Worm (Caenorhabditis elegans) whole organism, late embryonic: ENCODE data around the gene Y113G7A.22.

ENCODE experiments used
- C08G9.2 ChIP-seq: sonication (generic microtip); optimal IDR thresholded peaks from 2 replicates; lab custom pipeline; 2016; ENCODE audit warnings: mild to moderate bottlenecking, missing genetic modification characterization, moderate library complexity, missing compliant biosample characterization
- C38D4.7 ChIP-seq: fragments of 200-800 bp; sonication (Bioruptor generic); optimal IDR thresholded peaks from 2 replicates; lab custom pipeline; 2018; ENCODE audit warnings: mild to moderate bottlenecking, missing genetic modification characterization, moderate library complexity, missing compliant biosample characterization
- F13H6.1 ChIP-seq: sonication (generic microtip); optimal IDR thresholded peaks from 2 replicates; lab custom pipeline; 2016; ENCODE audit warnings: missing genetic modification characterization, missing compliant biosample characterization
- K09A11.1 ChIP-seq: sonication (generic microtip); optimal IDR thresholded peaks from 2 replicates; lab custom pipeline; 2017; ENCODE audit warnings: antibody characterized with exemption, mild to moderate bottlenecking, missing genetic modification characterization, missing compliant biosample characterization; ENCODE audit not compliant: insufficient read depth
- Y22D7AL.16 ChIP-seq: sonication (generic microtip); optimal IDR thresholded peaks from 2 replicates; lab custom pipeline; 2016; ENCODE audit warnings: missing genetic modification characterization, missing compliant biosample characterization
- ahr-1 ChIP-seq: sonication (generic microtip); optimal IDR thresholded peaks from 2 replicates; lab custom pipeline; 2016; ENCODE audit warnings: missing genetic modification characterization, missing compliant biosample characterization
- ceh-14 ChIP-seq: sonication (generic microtip); optimal IDR thresholded peaks from 2 replicates; lab custom pipeline; 2016; ENCODE audit warnings: missing genotype, missing genetic modification characterization, missing compliant biosample characterization
- ceh-18 ChIP-seq: sonication (generic microtip); optimal IDR thresholded peaks from 2 replicates; lab custom pipeline; 2016; ENCODE audit warnings: missing genetic modification characterization, missing compliant biosample characterization
- ceh-19 ChIP-seq: fragments of 200-800 bp; sonication (Bioruptor generic); optimal IDR thresholded peaks from 2 replicates; lab custom pipeline; 2018; ENCODE audit warnings: mild to moderate bottlenecking, missing genetic modification characterization, missing compliant biosample characterization
- ceh-22 ChIP-seq: sonication (generic microtip); optimal IDR thresholded peaks from 2 replicates; lab custom pipeline; 2017; ENCODE audit warnings: missing biosample characterization, missing genetic modification characterization
- ceh-24 ChIP-seq: sonication (generic microtip); optimal IDR thresholded peaks from 2 replicates; lab custom pipeline; 2016; ENCODE audit warnings: mild to moderate bottlenecking, missing genetic modification characterization, missing compliant biosample characterization
- ceh-30 ChIP-seq: fragments of 150-350 bp; optimal IDR thresholded peaks from 2 replicates; lab custom pipeline; 2014; ENCODE audit warnings: missing biosample characterization, missing genetic modification characterization
- ceh-31 ChIP-seq: sonication (generic microtip); optimal IDR thresholded peaks from 2 replicates; lab custom pipeline; 2016; ENCODE audit warnings: missing genetic modification characterization, missing compliant biosample characterization
- ceh-34 ChIP-seq: sonication (generic microtip); optimal IDR thresholded peaks from 2 replicates; lab custom pipeline; 2016; ENCODE audit warnings: mild to moderate bottlenecking, missing genetic modification characterization, missing compliant biosample characterization
- ceh-45 ChIP-seq: fragments of 200-800 bp; sonication (Bioruptor generic); IDR thresholded peaks from 2 replicates; pipeline ENCODE4 v1.3.6; 2022; ENCODE audit warnings: missing genetic modification reagents, missing genetic modification characterization, missing compliant biosample characterization
- che-1 ChIP-seq: sonication (generic microtip); optimal IDR thresholded peaks from 2 replicates; lab custom pipeline; 2016; ENCODE audit warnings: mild to moderate bottlenecking, missing genetic modification characterization, missing compliant biosample characterization
- dmd-4 ChIP-seq: sonication (generic microtip); optimal IDR thresholded peaks from 2 replicates; lab custom pipeline; 2016; ENCODE audit warnings: borderline replicate concordance, missing genetic modification characterization, missing compliant biosample characterization
- elt-2 ChIP-seq: sonication (generic microtip); optimal IDR thresholded peaks from 2 replicates; lab custom pipeline; 2016; ENCODE audit warnings: missing genetic modification reagents, missing genetic modification characterization, missing compliant biosample characterization
- fkh-6 ChIP-seq: sonication (generic microtip); optimal IDR thresholded peaks from 2 replicates; lab custom pipeline; 2016; ENCODE audit warnings: missing genetic modification characterization, missing compliant biosample characterization
- hlh-6 ChIP-seq: sonication (generic microtip); optimal IDR thresholded peaks from 2 replicates; lab custom pipeline; 2016; ENCODE audit warnings: missing genotype, missing genetic modification characterization, missing compliant biosample characterization
- hlh-8 ChIP-seq: sonication (generic microtip); optimal IDR thresholded peaks from 2 replicates; lab custom pipeline; 2016; ENCODE audit warnings: missing genotype, missing genetic modification characterization, missing compliant biosample characterization
- mec-3 ChIP-seq: sonication (generic microtip); optimal IDR thresholded peaks from 2 replicates; lab custom pipeline; 2016; ENCODE audit warnings: borderline replicate concordance, missing genetic modification characterization, missing compliant biosample characterization
- nfya-1 ChIP-seq: sonication (generic microtip); optimal IDR thresholded peaks from 2 replicates; lab custom pipeline; 2017; ENCODE audit warnings: missing genetic modification characterization, mild to moderate bottlenecking, missing compliant biosample characterization, antibody characterized with exemption, moderate library complexity
- npax-4 ChIP-seq: sonication (generic microtip); optimal IDR thresholded peaks from 2 replicates; lab custom pipeline; 2016; ENCODE audit warnings: missing genetic modification characterization, missing compliant biosample characterization
- odd-2 ChIP-seq: sonication (generic microtip); optimal IDR thresholded peaks from 2 replicates; lab custom pipeline; 2017; ENCODE audit warnings: antibody characterized with exemption, mild to moderate bottlenecking, missing genetic modification characterization, missing compliant biosample characterization
- pag-3 ChIP-seq: sonication (generic microtip); optimal IDR thresholded peaks from 2 replicates; lab custom pipeline; 2016; ENCODE audit warnings: missing compliant biosample characterization, missing genetic modification characterization, borderline replicate concordance
- pat-9 ChIP-seq: fragments of 200-800 bp; sonication (Bioruptor generic); optimal IDR thresholded peaks from 2 replicates; lab custom pipeline; 2018; ENCODE audit warnings: mild to moderate bottlenecking, missing genetic modification characterization, moderate library complexity, missing compliant biosample characterization
- pha-2 ChIP-seq: sonication (generic microtip); optimal IDR thresholded peaks from 2 replicates; lab custom pipeline; 2017; ENCODE audit warnings: mild to moderate bottlenecking, missing genetic modification characterization, missing compliant biosample characterization
- pqm-1 ChIP-seq: sonication (generic microtip); optimal IDR thresholded peaks from 2 replicates; lab custom pipeline; 2016; ENCODE audit warnings: missing genetic modification characterization, missing compliant biosample characterization
- ref-2 ChIP-seq: sonication (generic microtip); optimal IDR thresholded peaks from 2 replicates; lab custom pipeline; 2016; ENCODE audit warnings: missing genetic modification characterization, missing compliant biosample characterization
- sox-2 ChIP-seq: fragments of 200-800 bp; sonication (Bioruptor generic); IDR thresholded peaks from 2 replicates; pipeline ENCODE4 v1.3.6; 2022; ENCODE audit warnings: missing genetic modification reagents, missing genetic modification characterization, missing compliant biosample characterization
- syd-9 ChIP-seq: sonication (generic microtip); optimal IDR thresholded peaks from 2 replicates; lab custom pipeline; 2016; ENCODE audit warnings: mild to moderate bottlenecking, missing genetic modification characterization, moderate library complexity, missing compliant biosample characterization
- tbx-2 ChIP-seq: sonication (generic microtip); optimal IDR thresholded peaks from 2 replicates; lab custom pipeline; 2016; ENCODE audit warnings: missing genetic modification characterization, missing compliant biosample characterization
- ttx-3 ChIP-seq: sonication (generic microtip); optimal IDR thresholded peaks from 2 replicates; lab custom pipeline; 2016; ENCODE audit warnings: missing genetic modification reagents, missing genetic modification characterization, missing compliant biosample characterization
- unc-3 ChIP-seq, 2 experiments: fragments of 200-800 bp in 1 of 2; sonication (Bioruptor generic) in 1 of 2; sonication (generic microtip) in 1 of 2; conservative IDR thresholded peaks in 1 of 2; optimal IDR thresholded peaks in 1 of 2; 2 replicates each; pipeline versions ENCODE4 v1.3.6 to Lab custom; 2016 to 2022; ENCODE audit warnings: missing compliant biosample characterization in 2 of 2, missing genetic modification characterization in 2 of 2, missing genetic modification reagents in 1 of 2
- unc-42 ChIP-seq: sonication (generic microtip); optimal IDR thresholded peaks from 2 replicates; lab custom pipeline; 2016; ENCODE audit warnings: missing genotype, missing genetic modification characterization, missing compliant biosample characterization
- unc-55 ChIP-seq: sonication (generic microtip); optimal IDR thresholded peaks from 2 replicates; lab custom pipeline; 2017; ENCODE audit warnings: missing biosample characterization, missing genetic modification reagents, missing genetic modification characterization
- unc-86 ChIP-seq: sonication (generic microtip); optimal IDR thresholded peaks from 2 replicates; lab custom pipeline; 2016; ENCODE audit warnings: missing genetic modification characterization, missing compliant biosample characterization
- zip-5 ChIP-seq: sonication (generic microtip); optimal IDR thresholded peaks from 2 replicates; lab custom pipeline; 2016; ENCODE audit warnings: missing genetic modification characterization, missing compliant biosample characterization
- ztf-16 ChIP-seq: sonication (generic microtip); optimal IDR thresholded peaks from 2 replicates; lab custom pipeline; 2017; ENCODE audit warnings: missing genetic modification characterization, missing compliant biosample characterization

Gene Y113G7A.22

DNA sequence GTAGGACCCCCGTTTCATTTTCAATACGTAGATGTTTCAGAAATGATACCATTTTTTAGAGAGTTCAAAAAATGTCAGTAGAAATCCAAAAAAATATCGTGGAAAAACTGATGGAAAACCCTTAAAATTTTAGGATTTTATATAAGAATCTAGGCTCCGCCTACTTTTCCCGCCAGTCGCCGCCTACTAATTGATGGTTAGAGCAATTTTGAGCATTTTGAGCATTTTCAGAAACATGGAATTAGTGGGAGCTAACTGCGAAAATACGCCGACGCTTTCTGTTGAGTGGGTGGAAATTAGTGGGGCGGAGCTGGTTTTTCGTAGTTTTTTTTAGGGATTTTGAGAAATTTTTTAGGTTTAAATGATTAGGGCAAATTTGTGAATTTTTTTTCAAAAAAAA, 2.0 kb downstream of the Y113G7A.22 start, which contains the start of gene ssu-1:
ssu-1 (minus strand) TSS at position 101 of the 400 bp plus-strand sequence.
- TF ChIP-seq npax-4 (tag; lab: Kevin White, UChicago): no peak
- TF ChIP-seq ceh-30: no peak
- TF ChIP-seq hlh-6: no peak
- no peak for TF ChIP-seq ceh-24 (tag; lab: Kevin White, UChicago)
- no peak for TF ChIP-seq Y22D7AL.16
- TF ChIP-seq ceh-45 (GFP tag; lab: Robert Waterston, UW): no peak
- no peak for TF ChIP-seq ceh-31 (tag; lab: Kevin White, UChicago)
- TF ChIP-seq ref-2 (tag; lab: Kevin White, UChicago): no peak
- TF ChIP-seq hlh-8 (tag; lab: Kevin White, UChicago): no peak
- TF ChIP-seq pqm-1 (tag; lab: Kevin White, UChicago): no peak
- TF ChIP-seq ceh-19: no peak
- no peak for TF ChIP-seq nfya-1 (tag; lab: Kevin White, UChicago)
- TF ChIP-seq C38D4.7 (GFP tag; lab: Kevin White, UChicago): no peak
- TF ChIP-seq elt-2 (tag; lab: Kevin White, UChicago): no peak
- no peak for TF ChIP-seq C08G9.2
- no peak for TF ChIP-seq ztf-16
- no peak for TF ChIP-seq unc-3 (GFP tag; conservative IDR thresholded peaks at IDR 0.05; lab: Robert Waterston, UW)
- TF ChIP-seq unc-3 (tag; optimal IDR thresholded peaks at IDR 0.05; lab: Kevin White, UChicago): no peak
- no peak for TF ChIP-seq syd-9 (tag; lab: Kevin White, UChicago)

DNA sequence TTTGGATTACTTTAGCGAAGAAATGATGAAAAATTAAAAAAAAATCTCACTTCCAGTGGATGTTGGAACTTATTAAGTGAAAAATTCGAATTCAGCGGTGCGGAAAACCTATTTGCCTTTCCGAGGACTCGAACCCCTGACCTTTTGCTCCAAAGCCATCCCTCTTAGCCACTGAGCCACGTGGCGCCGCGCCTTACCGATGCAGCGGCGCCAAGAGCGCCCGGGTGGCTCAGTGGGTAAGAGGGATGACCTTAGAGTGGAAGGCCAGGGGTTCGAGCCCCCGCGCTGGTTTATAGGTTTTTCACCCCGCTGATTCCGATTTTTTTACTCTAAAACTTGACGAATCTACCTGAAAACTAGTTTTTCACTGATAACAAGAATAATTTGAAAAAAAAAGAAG, 7.6 kb downstream of the Y113G7A.22 start:
- no peak for TF ChIP-seq unc-55

DNA sequence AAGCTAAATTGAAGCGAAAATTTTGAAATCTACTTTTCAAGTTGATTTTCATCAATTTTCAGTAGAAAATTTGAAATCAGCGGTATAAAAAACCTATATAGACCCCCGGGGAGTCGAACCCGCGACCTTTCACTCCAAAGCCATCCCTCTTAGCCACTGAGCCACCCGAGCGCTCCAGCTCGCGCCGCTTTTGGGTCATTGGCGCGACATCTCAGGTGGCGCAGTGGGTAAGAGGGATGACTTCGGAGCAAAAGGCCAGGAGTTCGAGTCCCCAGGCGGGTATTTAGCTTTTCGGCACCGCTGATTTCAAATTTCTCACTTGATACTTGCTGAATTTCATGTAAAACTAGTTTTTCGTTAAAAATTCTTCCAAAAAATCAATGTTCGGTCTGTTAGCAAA, 8.5 kb downstream of the Y113G7A.22 start:
- no peak for TF ChIP-seq ttx-3 (tag; lab: Kevin White, UChicago)
- no peak for TF ChIP-seq ztf-16
- TF ChIP-seq zip-5: no peak
- no peak for TF ChIP-seq che-1 (tag; lab: Kevin White, UChicago)
- no peak for TF ChIP-seq pag-3
- no peak for TF ChIP-seq pha-2 (tag; lab: Kevin White, UChicago)
- no peak for TF ChIP-seq dmd-4
- no peak for TF ChIP-seq ceh-31 (tag; lab: Kevin White, UChicago)
- no peak for TF ChIP-seq ceh-22 (tag; lab: Kevin White, UChicago)
- no peak for TF ChIP-seq tbx-2 (tag; lab: Kevin White, UChicago)

DNA sequence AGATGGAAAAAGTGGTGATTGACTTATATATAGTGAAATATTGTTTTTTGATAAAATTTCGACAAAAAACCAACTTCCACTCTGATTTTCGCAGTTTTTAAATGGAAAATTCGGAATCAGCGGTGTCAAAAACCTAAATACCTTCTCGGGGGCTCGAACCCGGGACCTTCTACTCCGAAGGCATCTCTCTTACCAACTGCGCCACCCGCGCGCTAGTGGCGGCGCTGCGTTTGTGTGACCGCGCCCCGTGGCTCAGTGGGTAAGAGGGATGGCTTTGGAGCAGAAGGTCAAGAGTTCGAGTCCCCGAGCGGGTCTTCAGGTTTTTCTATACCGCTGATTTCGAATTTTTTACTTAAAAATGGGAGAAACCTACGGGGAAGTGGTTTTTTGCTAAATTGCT, 10.0 kb downstream of the Y113G7A.22 start:
- TF ChIP-seq sox-2 (GFP tag; lab: Robert Waterston, UW) (no peak), odd-2 (tag; lab: Kevin White, UChicago) (no peak), ztf-16 (no peak), fkh-6 (tag; lab: Kevin White, UChicago) (no peak), unc-86 (no peak), ceh-19 (no peak), ceh-14 (tag; lab: Kevin White, UChicago) (no peak), pat-9 (tag; lab: Kevin White, UChicago) (no peak), mec-3 (tag; lab: Kevin White, UChicago) (no peak), F13H6.1 (tag; lab: Kevin White, UChicago) (no peak), K09A11.1 (tag; lab: Kevin White, UChicago) (no peak), ceh-18 (tag; lab: Kevin White, UChicago) (no peak), ahr-1 (tag; lab: Kevin White, UChicago) (no peak), C38D4.7 (GFP tag; lab: Kevin White, UChicago) (no peak), unc-42 (tag; lab: Kevin White, UChicago) (no peak), ceh-34 (no peak), pha-2 (tag; lab: Kevin White, UChicago) (no peak)
